Fruit fly (Drosophila melanogaster) whole organism, prepupa: ENCODE data around the gene Iml1.

Experiments used
- Blimp-1 ChIP-seq: fragments of 200-800 bp; sonication (Bioruptor generic); optimal IDR thresholded peaks from 3 replicates; lab custom pipeline; 2017; ENCODE audit warnings: missing biosample characterization, missing genetic modification characterization, mild to moderate bottlenecking, moderate library complexity, missing genetic modification reagents
- CG10631 ChIP-seq: fragments of 200-800 bp; sonication (Bioruptor generic); optimal IDR thresholded peaks from 2 replicates; lab custom pipeline; 2016; ENCODE audit warnings: missing biosample characterization, missing genetic modification characterization
- CG10669 ChIP-seq: fragments of 200-800 bp; sonication (Bioruptor generic); optimal IDR thresholded peaks from 3 replicates; lab custom pipeline; 2018; ENCODE audit warnings: missing biosample characterization, mild to moderate bottlenecking, missing genetic modification characterization, moderate library complexity
- CG11294 ChIP-seq: fragments of 200-800 bp; sonication (Bioruptor generic); IDR thresholded peaks from 2 replicates; pipeline ENCODE4 v1.3.6; 2022; ENCODE audit warnings: missing biosample characterization, missing genetic modification characterization
- CG11762 ChIP-seq: fragments of 200-800 bp; sonication (Bioruptor generic); optimal IDR thresholded peaks from 3 replicates; lab custom pipeline; 2016; ENCODE audit warnings: missing biosample characterization, missing genetic modification characterization; ENCODE audit not compliant: insufficient read depth
- CG11902 ChIP-seq: fragments of 200-800 bp; sonication (Bioruptor generic); optimal IDR thresholded peaks from 3 replicates; lab custom pipeline; 2016; ENCODE audit warnings: missing biosample characterization, missing genetic modification characterization
- CG15336 ChIP-seq: fragments of 200-800 bp; sonication (Bioruptor generic); IDR thresholded peaks from 2 replicates; pipeline ENCODE4 v1.3.6; 2022; ENCODE audit warnings: missing biosample characterization, missing genetic modification characterization
- CG1621 ChIP-seq: fragments of 200-800 bp; sonication (Bioruptor generic); optimal IDR thresholded peaks from 3 replicates; lab custom pipeline; 2018; ENCODE audit warnings: missing biosample characterization, mild to moderate bottlenecking, missing genetic modification characterization
- CG16779 ChIP-seq: fragments of 200-800 bp; sonication (Bioruptor generic); optimal IDR thresholded peaks from 3 replicates; lab custom pipeline; 2017; ENCODE audit warnings: missing biosample characterization, mild to moderate bottlenecking, missing genetic modification characterization
- CG3032 ChIP-seq: fragments of 200-800 bp; optimal IDR thresholded peaks from 2 replicates; lab custom pipeline; 2019; ENCODE audit warnings: missing biosample characterization, mild to moderate bottlenecking, missing genetic modification characterization, moderate library complexity
- CG31627 ChIP-seq: fragments of 200-800 bp; sonication (Bioruptor generic); optimal IDR thresholded peaks from 3 replicates; lab custom pipeline; 2016; ENCODE audit warnings: missing biosample characterization, missing genetic modification characterization
- CG3919 ChIP-seq: fragments of 200-800 bp; sonication (Bioruptor generic); optimal IDR thresholded peaks from 3 replicates; lab custom pipeline; 2016; ENCODE audit warnings: missing biosample characterization, missing genetic modification characterization
- CG4318 ChIP-seq: fragments of 200-800 bp; sonication (Bioruptor generic); optimal IDR thresholded peaks from 3 replicates; lab custom pipeline; 2017; ENCODE audit warnings: missing biosample characterization, mild to moderate bottlenecking, missing genetic modification characterization
- CG6163 ChIP-seq: fragments of 200-800 bp; sonication (Bioruptor generic); IDR thresholded peaks from 3 replicates; pipeline ENCODE4 v1.3.6; 2022; ENCODE audit warnings: missing biosample characterization, missing genetic modification characterization
- CG6276 ChIP-seq: fragments of 200-800 bp; sonication (Bioruptor generic); optimal IDR thresholded peaks from 2 replicates; lab custom pipeline; 2017; ENCODE audit warnings: missing biosample characterization, mild to moderate bottlenecking, missing genetic modification characterization
- CG6854 ChIP-seq: fragments of 200-800 bp; sonication (Bioruptor generic); optimal IDR thresholded peaks from 2 replicates; lab custom pipeline; 2017; ENCODE audit warnings: missing biosample characterization, mild to moderate bottlenecking, missing genetic modification characterization
- CG7368 ChIP-seq: fragments of 200-800 bp; sonication (Bioruptor generic); optimal IDR thresholded peaks from 3 replicates; lab custom pipeline; 2016; ENCODE audit warnings: missing biosample characterization, missing genetic modification characterization
- CG8119 ChIP-seq: fragments of 200-800 bp; sonication (Bioruptor generic); IDR thresholded peaks from 3 replicates; pipeline ENCODE4 v1.3.6; 2022; ENCODE audit warnings: missing biosample characterization, missing genetic modification characterization
- CG9139 ChIP-seq: fragments of 200-800 bp; sonication (Bioruptor generic); optimal IDR thresholded peaks from 3 replicates; lab custom pipeline; 2017; ENCODE audit warnings: missing biosample characterization, mild to moderate bottlenecking, missing genetic modification characterization
- Eip75B ChIP-seq: fragments of 200-800 bp; sonication (Bioruptor generic); optimal IDR thresholded peaks from 3 replicates; lab custom pipeline; 2016; ENCODE audit warnings: missing biosample characterization, missing genetic modification characterization
- Eip93F ChIP-seq: fragments of 200-800 bp; sonication (Bioruptor generic); optimal IDR thresholded peaks from 2 replicates; lab custom pipeline; 2016; ENCODE audit warnings: missing biosample characterization, mild to moderate bottlenecking, missing genetic modification characterization
- Ets96B ChIP-seq: fragments of 200-800 bp; optimal IDR thresholded peaks from 2 replicates; lab custom pipeline; 2019; ENCODE audit warnings: missing biosample characterization, mild to moderate bottlenecking, missing genetic modification characterization, moderate library complexity
- Gug ChIP-seq: fragments of 200-800 bp; sonication (Bioruptor generic); IDR thresholded peaks from 2 replicates; pipeline ENCODE4 v1.3.6; 2022; ENCODE audit warnings: missing biosample characterization, missing genetic modification characterization
- Hr38 ChIP-seq: sonication (Bioruptor generic); optimal IDR thresholded peaks from 2 replicates; lab custom pipeline; 2016; ENCODE audit warnings: missing biosample characterization, missing genetic modification characterization
- Hr39 ChIP-seq: fragments of 200-800 bp; sonication (Bioruptor generic); optimal IDR thresholded peaks from 2 replicates; lab custom pipeline; 2016; ENCODE audit warnings: missing biosample characterization, missing genetic modification characterization
- Hr4 ChIP-seq: fragments of 200-800 bp; sonication (Bioruptor generic); optimal IDR thresholded peaks from 3 replicates; lab custom pipeline; 2016; ENCODE audit warnings: missing biosample characterization, missing genetic modification characterization
- Lpt ChIP-seq: fragments of 200-800 bp; sonication (Bioruptor generic); optimal IDR thresholded peaks from 3 replicates; lab custom pipeline; 2016; ENCODE audit warnings: missing biosample characterization, missing genetic modification characterization
- Smox ChIP-seq: fragments of 200-800 bp; sonication (Bioruptor generic); optimal IDR thresholded peaks from 3 replicates; lab custom pipeline; 2016; ENCODE audit warnings: missing biosample characterization, missing genetic modification characterization
- Sox102F ChIP-seq: fragments of 200-800 bp; sonication (Bioruptor generic); optimal IDR thresholded peaks from 2 replicates; lab custom pipeline; 2016; ENCODE audit warnings: missing biosample characterization, mild to moderate bottlenecking, missing genetic modification characterization
- Sox14 ChIP-seq: fragments of 200-800 bp; sonication (Bioruptor generic); optimal IDR thresholded peaks from 3 replicates; lab custom pipeline; 2016; ENCODE audit warnings: missing biosample characterization, missing genetic modification characterization
- Sox15 ChIP-seq: fragments of 200-800 bp; sonication (Bioruptor generic); optimal IDR thresholded peaks from 3 replicates; lab custom pipeline; 2016; ENCODE audit warnings: missing biosample characterization, missing genetic modification characterization
- achi ChIP-seq: fragments of 200-800 bp; sonication (Bioruptor generic); optimal IDR thresholded peaks from 3 replicates; lab custom pipeline; 2016; ENCODE audit warnings: missing biosample characterization, missing genetic modification characterization
- cyc ChIP-seq: fragments of 200-800 bp; sonication (Bioruptor generic); optimal IDR thresholded peaks from 3 replicates; lab custom pipeline; 2016; ENCODE audit warnings: missing biosample characterization, missing genetic modification characterization
- dac ChIP-seq: fragments of 200-800 bp; sonication (Bioruptor generic); optimal IDR thresholded peaks from 2 replicates; lab custom pipeline; 2017; ENCODE audit warnings: missing biosample characterization, mild to moderate bottlenecking, missing genetic modification characterization
- eg ChIP-seq: fragments of 200-800 bp; sonication (Bioruptor generic); IDR thresholded peaks from 3 replicates; pipeline ENCODE4 v1.3.6; 2022; ENCODE audit warnings: missing biosample characterization, missing genetic modification characterization
- fd59A ChIP-seq: fragments of 200-800 bp; sonication (Bioruptor generic); optimal IDR thresholded peaks from 2 replicates; lab custom pipeline; 2017; ENCODE audit warnings: missing biosample characterization, mild to moderate bottlenecking, missing genetic modification characterization, missing genetic modification reagents
- fd85E ChIP-seq: fragments of 200-800 bp; sonication (Bioruptor generic); optimal IDR thresholded peaks from 3 replicates; lab custom pipeline; 2016; ENCODE audit warnings: missing biosample characterization, missing genetic modification characterization
- fkh ChIP-seq: fragments of 200-800 bp; sonication (Bioruptor generic); optimal IDR thresholded peaks from 3 replicates; lab custom pipeline; 2017; ENCODE audit warnings: missing biosample characterization, mild to moderate bottlenecking, missing genetic modification characterization, moderate library complexity
- spab ChIP-seq: fragments of 200-800 bp; sonication (Bioruptor generic); optimal IDR thresholded peaks from 2 replicates; lab custom pipeline; 2017; ENCODE audit warnings: missing biosample characterization, mild to moderate bottlenecking, missing genetic modification characterization, missing genetic modification reagents
- ss ChIP-seq, 2 experiments: fragments of 200-800 bp; sonication (Bioruptor generic); optimal IDR thresholded peaks; 2 replicates in 1 of 2; 3 replicates in 1 of 2; lab custom pipeline; 2017 to 2018; ENCODE audit warnings: mild to moderate bottlenecking in 2 of 2, missing biosample characterization in 2 of 2, missing genetic modification characterization in 2 of 2, moderate library complexity in 1 of 2
- svp ChIP-seq: fragments of 200-800 bp; sonication (Bioruptor generic); peaks from one replicate; lab custom pipeline; 2016; ENCODE audit warnings: missing biosample characterization, missing genetic modification characterization
- topi ChIP-seq: fragments of 200-800 bp; sonication (Bioruptor generic); optimal IDR thresholded peaks from 3 replicates; lab custom pipeline; 2016; ENCODE audit warnings: missing biosample characterization, missing genetic modification characterization
- vri ChIP-seq: fragments of 200-800 bp; sonication (Bioruptor generic); optimal IDR thresholded peaks from 3 replicates; lab custom pipeline; 2016; ENCODE audit warnings: missing biosample characterization, mild to moderate bottlenecking, missing genetic modification characterization

Iml1 gene

dm6 chr3L:1517274-1518047, 16.4 kb downstream of the Iml1 start (continued):
- TF ChIP-seq cyc (GFP tag; lab: Kevin White, UChicago) (peak; percentile 77), Eip93F (no peak), Hr38 (GFP tag; lab: Kevin White, UChicago) (peak; percentile 68), CG8119 (GFP tag; lab: Robert Waterston, UW) (peak; percentile 72), CG11902 (GFP tag; lab: Kevin White, UChicago) (peak; percentile 42), CG6854 (GFP tag; lab: Kevin White, UChicago) (peak; percentile 59), Smox (peak; percentile 72), fd85E (peak; percentile 72), CG11762 (GFP tag; lab: Kevin White, UChicago) (peak; percentile 61), topi (GFP tag; lab: Kevin White, UChicago) (peak; percentile 72), CG4318 (GFP tag; lab: Kevin White, UChicago) (no peak), CG3919 (peak; percentile 86), CG7368 (GFP tag; lab: Kevin White, UChicago) (peak; percentile 74), CG6276 (peak; percentile 6), CG10631 (GFP tag; lab: Kevin White, UChicago) (peak; percentile 81), vri (peak; percentile 64), fkh (no peak), Lpt (GFP tag; lab: Kevin White, UChicago) (peak; percentile 68), achi (GFP tag; lab: Kevin White, UChicago) (peak; percentile 75), Hr4 (GFP tag; lab: Kevin White, UChicago) (peak; percentile 76)

dm6 chr3L:1516631-1517273, 17.1 kb downstream of the Iml1 start, which contains the start of gene cue:
Gene cue (minus strand): TSS chr3L:1517271.
- peak; percentile 20 for TF ChIP-seq vri
- TF ChIP-seq cyc (GFP tag; lab: Kevin White, UChicago): no peak
- peak; percentile 44 for TF ChIP-seq svp (GFP tag; lab: Kevin White, UChicago)
- TF ChIP-seq, all 60 proteins: peak for 2

DNA sequence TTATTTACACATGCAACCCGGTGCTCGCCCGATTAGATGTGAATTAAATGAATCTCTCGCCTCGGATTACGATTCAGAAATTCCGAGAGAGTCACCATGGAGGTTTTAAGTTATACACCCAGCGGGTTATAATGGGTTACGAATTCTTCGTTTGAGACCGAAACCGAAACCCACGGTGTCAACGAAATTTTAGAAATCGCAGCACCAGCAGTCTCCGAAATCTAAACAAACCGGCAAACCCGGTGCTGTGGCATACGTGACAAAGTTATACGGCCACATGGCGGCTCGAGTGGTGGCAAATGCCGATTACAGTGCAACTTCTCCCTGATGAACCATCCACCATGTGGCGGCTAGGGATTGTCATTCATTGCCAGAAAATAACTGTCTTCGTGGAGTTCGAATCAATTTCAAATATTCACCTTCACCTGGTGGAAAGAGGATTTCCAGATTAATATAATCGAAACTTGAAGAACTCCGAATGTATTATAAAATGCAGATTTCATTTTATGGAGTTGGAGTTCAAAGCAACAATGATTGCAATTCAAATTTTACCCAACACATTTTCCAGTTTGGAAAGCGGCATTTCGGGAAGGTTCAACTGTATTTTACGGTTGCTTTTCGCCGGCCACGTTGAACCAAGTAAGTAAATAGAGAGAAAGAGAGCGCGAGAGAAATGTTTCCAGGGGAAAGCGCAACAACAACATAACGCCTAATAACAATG, 17.9 kb downstream of the Iml1 start:
- peak; percentile 52 for TF ChIP-seq CG10631 (GFP tag; lab: Kevin White, UChicago)
- TF ChIP-seq Ets96B (tag; lab: Kevin White, UChicago): peak; percentile 35
- peak; percentile 50 for TF ChIP-seq Eip75B (GFP tag; lab: Kevin White, UChicago)
- 0 out of 3 replicates have a peak, but pooled peaks have one; percentile 26 for TF ChIP-seq CG6163 (GFP tag; lab: Robert Waterston, UW)
- peak; percentile 20 for TF ChIP-seq Sox15
- TF ChIP-seq Blimp-1: no peak
- peak; percentile 65 for TF ChIP-seq Sox102F (GFP tag; lab: Kevin White, UChicago)
- peak; percentile 81 for TF ChIP-seq CG15336
- no peak for TF ChIP-seq CG16779 (tag; lab: Kevin White, UChicago)
- no peak for TF ChIP-seq CG9139 (GFP tag; lab: Kevin White, UChicago)
- peak; percentile 65 for TF ChIP-seq dac
- TF ChIP-seq CG31627 (GFP tag; lab: Kevin White, UChicago): peak; percentile 63
- peak; percentile 39 for TF ChIP-seq CG3032
- TF ChIP-seq fkh: peak; percentile 77
- peak; percentile 39 for TF ChIP-seq fd59A
- peak; percentile 55 for TF ChIP-seq Gug (GFP tag; lab: Robert Waterston, UW)
- peak; percentile 73 for TF ChIP-seq achi (GFP tag; lab: Kevin White, UChicago)
- peak in 1 of 2 experiments; percentile 24 for TF ChIP-seq ss (GFP tag; optimal IDR thresholded peaks at IDR 0.05; lab: Kevin White, UChicago)
- no peak for TF ChIP-seq CG1621 (tag; lab: Kevin White, UChicago)
- peak; percentile 51 for TF ChIP-seq CG10669 (GFP tag; lab: Kevin White, UChicago)
- no peak for TF ChIP-seq Eip93F
- TF ChIP-seq CG11294 (GFP tag; lab: Robert Waterston, UW): peak; percentile 46; the same call in 1 of the 2 replicates
- peak; percentile 72 for TF ChIP-seq CG3919
- TF ChIP-seq eg: peak; percentile 82
- TF ChIP-seq Hr39: peak; percentile 69
- peak; percentile 81 for TF ChIP-seq CG4318 (GFP tag; lab: Kevin White, UChicago)
- peak; percentile 6 for TF ChIP-seq spab (GFP tag; lab: Kevin White, UChicago)
- TF ChIP-seq CG11902 (GFP tag; lab: Kevin White, UChicago): peak; percentile 2
- peak; percentile 62 for TF ChIP-seq cyc (GFP tag; lab: Kevin White, UChicago)
- peak; percentile 83 for TF ChIP-seq CG6276
- TF ChIP-seq Sox14: peak; percentile 70
